Fruit fly (Drosophila melanogaster): ENCODE data around the gene t-cup.

The t-cup gene

dm6 chr2L:12467673-12468072 is 29.5 kb downstream of the t-cup start (continued):
- no peak for TF ChIP-seq Doc3 (GFP tag; IDR thresholded peaks at IDR 0.05; ENCODE audit: partially characterized antibody)
- peak; percentile 42 for TF ChIP-seq caup (GFP tag; optimal IDR thresholded peaks at IDR 0.05; ENCODE audit: severe bottlenecking)
- peak; percentile 51 for TF ChIP-seq CG12659 (GFP tag; optimal IDR thresholded peaks at IDR 0.05)
- no peak for TF ChIP-seq Scr (GFP tag; IDR thresholded peaks at IDR 0.05; ENCODE audit: partially characterized antibody)
- TF ChIP-seq Kr (GFP tag; optimal IDR thresholded peaks at IDR 0.05): no peak
- TF ChIP-seq chif (GFP tag; optimal IDR thresholded peaks at IDR 0.05): no peak
- no peak for TF ChIP-seq oc (tag; optimal IDR thresholded peaks at IDR 0.05)
- TF ChIP-seq CG15479 (GFP tag; optimal IDR thresholded peaks at IDR 0.05): no peak
- TF ChIP-seq CG7839 (tag; optimal IDR thresholded peaks at IDR 0.05): peak; percentile 51
- peak; percentile 22 for TF ChIP-seq CG10274 (GFP tag; optimal IDR thresholded peaks at IDR 0.05)
- TF ChIP-seq CG8281 (tag; optimal IDR thresholded peaks at IDR 0.05): peak; percentile 16
- peak; percentile 40 for TF ChIP-seq CG13775 (GFP tag; optimal IDR thresholded peaks at IDR 0.05)
- peak; percentile 12 for TF ChIP-seq CG8944 (GFP tag; optimal IDR thresholded peaks at IDR 0.05)
- peak; percentile 90 for TF ChIP-seq Rfx (GFP tag; IDR thresholded peaks at IDR 0.05)
- peak; percentile 26 for TF ChIP-seq CG11504 (tag; optimal IDR thresholded peaks at IDR 0.05)
- peak; percentile 38 to 39 for TF ChIP-seq Pdp1 (GFP tag; optimal IDR thresholded peaks at IDR 0.05)
- TF ChIP-seq MBD-R2 (GFP tag; IDR thresholded peaks at IDR 0.05): peak; percentile 43; the same call in 1 of the 2 replicates
- TF ChIP-seq jigr1 (GFP tag; IDR thresholded peaks at IDR 0.05): no peak
- peak; percentile 46 for TF ChIP-seq cwo (GFP tag; optimal IDR thresholded peaks at IDR 0.05)
- no peak for TF ChIP-seq kah (GFP tag; optimal IDR thresholded peaks at IDR 0.05)
- peak; percentile 70 for TF ChIP-seq sd (tag; optimal IDR thresholded peaks at IDR 0.05)
- peak; percentile 89 for TF ChIP-seq D19A (tag; optimal IDR thresholded peaks at IDR 0.05)
- TF ChIP-seq CG14710 (tag; optimal IDR thresholded peaks at IDR 0.05): no peak
- peak; percentile 26; the same call in 1 of the 2 replicates for TF ChIP-seq ham (GFP tag; IDR thresholded peaks at IDR 0.05)
- peak; percentile 55 for TF ChIP-seq CG13296 (GFP tag; optimal IDR thresholded peaks at IDR 0.05)
- peak; percentile 38 for TF ChIP-seq CG4854 (GFP tag; optimal IDR thresholded peaks at IDR 0.05)
- TF ChIP-seq org-1 (GFP tag; optimal IDR thresholded peaks at IDR 0.05): peak; percentile 12
- peak; percentile 93 for TF ChIP-seq CG2120 (GFP tag; optimal IDR thresholded peaks at IDR 0.05)

- TF ChIP-seq CG15479 (GFP tag; optimal IDR thresholded peaks at IDR 0.05) (peak; percentile 85), tll (GFP tag; optimal IDR thresholded peaks at IDR 0.05) (peak in 1 of 2 experiments; percentile 98), tna (GFP tag; IDR thresholded peaks at IDR 0.05; ENCODE audit: partially characterized antibody) (peak; percentile 12; the same call in 1 of the 2 replicates), rib (GFP tag; IDR thresholded peaks at IDR 0.05) (0 out of 2 replicates have a peak, but pooled peaks have one; percentile 45), schlank (tag; optimal IDR thresholded peaks at IDR 0.05) (no peak), zen (tag; optimal IDR thresholded peaks at IDR 0.05) (peak; percentile 99), Asciz (GFP tag; optimal IDR thresholded peaks at IDR 0.05) (no peak), sens (GFP tag) (peak; percentile 80), CG7271 (tag; optimal IDR thresholded peaks at IDR 0.05) (peak; percentile 53), CG18599 (GFP tag; optimal IDR thresholded peaks at IDR 0.05) (no peak), Chrac-16 (GFP tag; optimal IDR thresholded peaks at IDR 0.05) (no peak), unpg (GFP tag; optimal IDR thresholded peaks at IDR 0.05) (no peak), ap (GFP tag; IDR thresholded peaks at IDR 0.05) (0 out of 2 replicates have a peak, but pooled peaks have one; percentile 12), cad (GFP tag; optimal IDR thresholded peaks at IDR 0.05) (peak; percentile 93), CG11504 (tag; optimal IDR thresholded peaks at IDR 0.05) (no peak)
Observed at dm6 chr2L:12466506-12467043, 30.6 kb downstream of the t-cup start.
